Worm (Caenorhabditis elegans): ENCODE data around the gene cdr-2.
A peak's percentile ranks its signal among the peaks of the same experiment; 100 is the strongest.

Gene cdr-2

DNA sequence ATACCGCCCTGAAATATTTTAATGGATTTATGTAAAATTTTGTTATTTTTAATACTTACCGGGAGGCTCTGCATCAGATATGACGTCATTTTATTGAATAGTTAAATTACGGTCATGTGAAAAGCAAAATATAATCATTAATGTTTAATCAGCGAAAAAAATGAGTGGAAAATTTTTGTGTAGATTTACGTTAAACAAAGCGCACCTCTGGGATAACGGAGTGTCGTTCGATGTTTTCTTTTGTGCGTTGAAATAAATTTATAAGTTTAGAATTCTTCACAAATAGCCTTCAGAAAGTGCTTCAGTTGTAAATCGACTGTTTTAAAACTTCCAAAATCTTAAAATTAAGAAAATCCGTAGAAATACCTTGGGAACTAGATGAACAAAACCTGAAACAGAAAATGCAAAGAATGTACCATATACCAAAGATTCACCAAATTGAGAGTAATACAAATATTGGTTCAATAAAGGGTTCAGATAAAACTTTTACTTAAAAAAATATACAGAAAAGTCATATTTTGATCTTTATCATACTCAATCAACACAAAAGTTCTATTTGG lies 14.8 kb downstream of the cdr-2 start, which contains the start of the genes K01D12.20 and miga-1:
TSS of gene K01D12.20 (minus strand) at position 138 of the 560 bp plus-strand sequence.
TSS of gene miga-1 (minus strand) at position 183 of the 560 bp plus-strand sequence.
- TF ChIP-seq lsy-27 (tag; optimal IDR thresholded peaks at IDR 0.05; ENCODE audit: borderline replicate concordance, insufficient read depth) (no peak), nhr-80 (tag; optimal IDR thresholded peaks at IDR 0.05) (peak; percentile 18), madf-6 (GFP tag; IDR thresholded peaks at IDR 0.05) (peak; percentile 29; the same call in 1 of the 2 replicates), atf-7 (tag; optimal IDR thresholded peaks at IDR 0.05) (peak; percentile 33), mcd-1 (GFP tag; IDR thresholded peaks at IDR 0.05) (no peak), F23B12.7 (tag; optimal IDR thresholded peaks at IDR 0.05; ENCODE audit: insufficient read depth) (peak; percentile 4), attf-3 (GFP tag; conservative IDR thresholded peaks at IDR 0.05) (peak; percentile 96), attf-5 (GFP tag; optimal IDR thresholded peaks at IDR 0.05) (peak; percentile 7)

DNA sequence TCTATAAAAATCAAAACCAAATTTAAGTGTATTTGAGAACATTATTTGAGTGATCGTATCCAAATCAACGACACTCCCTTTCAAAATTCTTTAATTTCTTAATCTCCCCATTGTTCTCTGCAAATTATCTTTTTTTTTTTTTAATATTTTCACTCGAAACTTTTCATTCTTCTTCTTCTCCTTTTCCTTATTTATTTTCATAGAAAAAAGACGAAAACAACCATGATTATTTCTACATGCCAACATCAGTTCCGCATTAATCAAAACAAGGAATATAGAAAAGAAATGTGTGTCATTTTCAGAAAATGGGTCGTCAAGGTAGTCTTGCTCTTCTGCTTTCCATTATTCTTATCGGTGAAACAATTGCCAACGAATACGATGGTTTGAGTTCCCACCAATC lies 18.0 kb downstream of the cdr-2 start, which contains the start of gene K01D12.5:
TSS of gene K01D12.5 (plus strand) at position 301 of the 400 bp plus-strand sequence.
- TF ChIP-seq ceh-91 (GFP tag; IDR thresholded peaks at IDR 0.05) (no peak), T26A5.8 (tag; optimal IDR thresholded peaks at IDR 0.05) (no peak), chd-7 (tag; optimal IDR thresholded peaks at IDR 0.05) (no peak), F37B4.10 (GFP tag; IDR thresholded peaks at IDR 0.05) (no peak), Y95B8A.8 (GFP tag; IDR thresholded peaks at IDR 0.05) (no peak), hrde-1 (tag; optimal IDR thresholded peaks at IDR 0.05; ENCODE audit: borderline replicate concordance) (no peak), C17E4.6 (GFP tag; IDR thresholded peaks at IDR 0.05) (no peak), die-1 (tag; optimal IDR thresholded peaks at IDR 0.05) (no peak)

DNA sequence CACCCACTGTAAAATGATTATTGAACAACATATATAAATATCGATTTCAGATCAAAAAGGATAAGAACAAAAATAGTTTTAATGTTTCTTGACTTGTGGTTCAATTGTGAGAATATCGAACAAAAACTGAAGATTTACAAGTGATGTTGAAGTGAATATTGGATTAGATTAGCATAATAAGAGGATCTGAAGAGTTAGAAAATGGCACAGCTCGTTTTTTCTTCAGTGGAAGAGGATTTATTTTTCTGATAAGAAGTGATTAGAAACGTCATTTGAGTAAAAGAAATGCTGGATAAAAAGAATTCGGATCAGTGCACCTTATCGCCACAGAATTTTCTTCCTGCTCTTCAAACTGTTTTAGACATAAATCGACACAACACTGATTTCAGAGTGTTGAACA lies 19.8 kb downstream of the cdr-2 start, which contains the start of gene twk-14:
TSS of gene twk-14 (minus strand) at position 8 of the 400 bp plus-strand sequence.
- TF ChIP-seq ztf-22 (GFP tag; optimal IDR thresholded peaks at IDR 0.05) (no peak), B0336.3 (GFP tag; IDR thresholded peaks at IDR 0.05) (no peak), lsy-27 (tag; optimal IDR thresholded peaks at IDR 0.05; ENCODE audit: borderline replicate concordance, insufficient read depth) (no peak), ztf-25 (GFP tag; IDR thresholded peaks at IDR 0.05) (no peak), repo-1 (tag; optimal IDR thresholded peaks at IDR 0.05) (no peak), madf-8 (GFP tag; conservative IDR thresholded peaks at IDR 0.05) (no peak), xnd-1 (tag; optimal IDR thresholded peaks at IDR 0.05) (no peak)

DNA sequence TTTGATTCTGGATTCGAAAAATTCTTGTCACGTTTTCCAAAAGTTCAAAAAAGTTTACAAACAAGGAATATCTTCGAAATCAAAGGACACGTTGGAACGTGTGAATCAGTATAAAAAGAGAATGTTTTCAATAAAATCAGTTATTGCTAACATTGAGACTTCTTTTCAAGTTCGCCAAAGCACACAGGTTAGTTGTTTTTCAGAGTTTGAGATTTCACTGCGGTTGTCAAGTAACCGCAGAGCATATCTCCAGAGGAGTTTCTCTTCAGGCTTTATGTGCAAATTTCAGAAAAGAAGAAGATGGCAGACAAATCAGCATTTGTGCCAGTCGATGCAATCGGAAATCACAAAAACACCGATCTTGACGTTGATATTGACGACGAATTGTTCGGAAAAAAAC lies 29.4 kb downstream of the cdr-2 start, which contains the start of gene K01D12.15:
TSS of gene K01D12.15 (plus strand) at position 301 of the 400 bp plus-strand sequence.
- TF ChIP-seq lag-1 (GFP tag; IDR thresholded peaks at IDR 0.05) (no peak), rcor-1 (GFP tag; IDR thresholded peaks at IDR 0.05) (no peak), hrde-1 (tag; optimal IDR thresholded peaks at IDR 0.05; ENCODE audit: borderline replicate concordance) (no peak), somi-1 (GFP tag; optimal IDR thresholded peaks at IDR 0.05) (no peak), madf-8 (GFP tag; conservative IDR thresholded peaks at IDR 0.05) (no peak), F33H1.4 (GFP tag; IDR thresholded peaks at IDR 0.05) (no peak), akir-1 (GFP tag; optimal IDR thresholded peaks at IDR 0.05) (no peak), nhr-179 (tag; optimal IDR thresholded peaks at IDR 0.05) (no peak), F57C9.4 (tag; optimal IDR thresholded peaks at IDR 0.05) (no peak), nhr-90 (tag; optimal IDR thresholded peaks at IDR 0.05) (no peak), B0261.1 (tag; optimal IDR thresholded peaks at IDR 0.05) (no peak), madf-6 (GFP tag; IDR thresholded peaks at IDR 0.05) (no peak), ztf-3 (GFP tag; optimal IDR thresholded peaks at IDR 0.05) (no peak), sea-2 (GFP tag; IDR thresholded peaks at IDR 0.05) (no peak), madf-10 (tag; optimal IDR thresholded peaks at IDR 0.05) (no peak), attf-6 (GFP tag; IDR thresholded peaks at IDR 0.05) (no peak), let-607 (tag; optimal IDR thresholded peaks at IDR 0.05) (no peak)
